Fruit fly (Drosophila melanogaster) whole organism, embryonic: ENCODE results near the gene CG33269.
A peak's percentile ranks its signal among the peaks of the same experiment; 100 is the strongest.

ENCODE experiments used
- Asciz ChIP-seq: fragments of 200-800 bp; sonication (Bioruptor generic); optimal IDR thresholded peaks from 2 replicates; lab custom pipeline; 2017; ENCODE audit warnings: missing biosample characterization, mild to moderate bottlenecking, missing genetic modification characterization, missing genetic modification reagents
- Blimp-1 ChIP-seq: fragments of 200-800 bp; sonication (Bioruptor generic); optimal IDR thresholded peaks from 3 replicates; lab custom pipeline; 2018; ENCODE audit warnings: missing biosample characterization, missing genetic modification characterization, mild to moderate bottlenecking, moderate library complexity, missing genetic modification reagents
- CG10321 ChIP-seq: fragments of 200-800 bp; sonication (Bioruptor generic); IDR thresholded peaks from 2 replicates; pipeline ENCODE4 v1.3.6; 2022; ENCODE audit warnings: missing biosample characterization, missing genetic modification characterization
- CG11504 ChIP-seq: fragments of 200-800 bp; sonication (Bioruptor generic); optimal IDR thresholded peaks from 3 replicates; lab custom pipeline; 2019; ENCODE audit warnings: missing biosample characterization, mild to moderate bottlenecking, missing genetic modification characterization, moderate library complexity
- CG17829 ChIP-seq: fragments of 200-800 bp; optimal IDR thresholded peaks from 2 replicates; lab custom pipeline; 2019; ENCODE audit warnings: missing biosample characterization, mild to moderate bottlenecking, missing genetic modification characterization, moderate library complexity
- CG1832 ChIP-seq: fragments of 200-800 bp; sonication (Bioruptor generic); optimal IDR thresholded peaks from 2 replicates; lab custom pipeline; 2017; ENCODE audit warnings: missing biosample characterization, mild to moderate bottlenecking, missing genetic modification characterization, inconsistent platforms
- CG2678 ChIP-seq: fragments of 200-800 bp; sonication (Bioruptor generic); optimal IDR thresholded peaks from 3 replicates; lab custom pipeline; 2019; ENCODE audit warnings: missing biosample characterization, mild to moderate bottlenecking, missing genetic modification characterization, moderate library complexity
- CG30020 ChIP-seq: fragments of 200-800 bp; optimal IDR thresholded peaks from 2 replicates; lab custom pipeline; 2019; ENCODE audit warnings: missing biosample characterization, mild to moderate bottlenecking, missing genetic modification characterization, moderate library complexity
- CG3281 ChIP-seq: fragments of 200-800 bp; sonication (Bioruptor generic); optimal IDR thresholded peaks from 3 replicates; lab custom pipeline; 2017; ENCODE audit warnings: missing biosample characterization, mild to moderate bottlenecking, missing genetic modification characterization
- CG4360 ChIP-seq: fragments of 200-800 bp; sonication (Bioruptor generic); IDR thresholded peaks from 2 replicates; pipeline ENCODE4 v1.3.6; 2022; ENCODE audit warnings: missing biosample characterization, missing genetic modification characterization
- CG6175 ChIP-seq: fragments of 200-800 bp; sonication (Bioruptor generic); IDR thresholded peaks from 3 replicates; pipeline ENCODE4 v1.3.6; 2022; ENCODE audit warnings: missing biosample characterization, missing genetic modification characterization
- CTCF ChIP-seq: fragments of 200-800 bp; sonication (Bioruptor generic); optimal IDR thresholded peaks from 2 replicates; lab custom pipeline; 2017; ENCODE audit warnings: missing biosample characterization, mild to moderate bottlenecking, missing genetic modification characterization, moderate library complexity
- Deaf1 ChIP-seq: fragments of 200-800 bp; optimal IDR thresholded peaks from 3 replicates; lab custom pipeline; 2019; ENCODE audit warnings: missing biosample characterization, mild to moderate bottlenecking, missing genetic modification characterization, moderate library complexity
- Dll ChIP-seq: fragments of 200-800 bp; sonication (Bioruptor generic); IDR thresholded peaks from 4 replicates; pipeline ENCODE4 v1.3.6; 2022; ENCODE audit warnings: missing biosample characterization, missing genetic modification characterization; ENCODE audit not compliant: partially characterized antibody
- Drgx ChIP-seq: fragments of 200-800 bp; sonication (Bioruptor generic); IDR thresholded peaks from 2 replicates; pipeline ENCODE4 v1.3.6; 2022; ENCODE audit warnings: missing biosample characterization, missing genetic modification characterization
- HLH4C ChIP-seq: fragments of 200-800 bp; sonication (Bioruptor generic); IDR thresholded peaks from 3 replicates; pipeline ENCODE4 v1.3.6; 2022; ENCODE audit warnings: missing biosample characterization, missing genetic modification characterization; ENCODE audit not compliant: partially characterized antibody
- Hand ChIP-seq: fragments of 200-800 bp; sonication (Bioruptor generic); optimal IDR thresholded peaks from 2 replicates; lab custom pipeline; 2017; ENCODE audit warnings: mild to moderate bottlenecking, missing biosample characterization, missing genetic modification reagents, missing genetic modification characterization
- Hr78 ChIP-seq, 2 experiments: fragments of 200-800 bp in 1 of 2; fragments of >200 bp in 1 of 2; sonication (Bioruptor generic) in 1 of 2; optimal IDR thresholded peaks; 2 replicates each; lab custom pipeline; 2017 to 2019; ENCODE audit warnings: missing biosample characterization in 2 of 2, missing genetic modification characterization in 2 of 2, mild to moderate bottlenecking in 1 of 2, moderate library complexity in 1 of 2
- NfI ChIP-seq: fragments of 200-800 bp; sonication (Bioruptor generic); optimal IDR thresholded peaks from 3 replicates; lab custom pipeline; 2018; ENCODE audit warnings: missing biosample characterization, mild to moderate bottlenecking, missing genetic modification characterization, moderate library complexity
- Trl ChIP-seq, 3 experiments: fragments of >200 bp in 2 of 3; fragments of 200-800 bp in 1 of 3; sonication (Bioruptor generic) in 1 of 3; optimal IDR thresholded peaks; 2 replicates in 1 of 3; 3 replicates in 2 of 3; lab custom pipeline; 2016 to 2017; ENCODE audit warnings: missing biosample characterization in 1 of 3, missing genetic modification characterization in 1 of 3
- YL-1 ChIP-seq: fragments of 200-800 bp; sonication (Bioruptor generic); optimal IDR thresholded peaks from 3 replicates; lab custom pipeline; 2017; ENCODE audit warnings: missing biosample characterization, mild to moderate bottlenecking, missing genetic modification characterization
- aop ChIP-seq: fragments of 200-800 bp; sonication (Bioruptor generic); IDR thresholded peaks from 2 replicates; pipeline ENCODE4 v1.3.6; 2022; ENCODE audit warnings: missing biosample characterization, missing genetic modification characterization
- bsh ChIP-seq, 2 experiments: fragments of 200-800 bp; sonication (Bioruptor generic); optimal IDR thresholded peaks; 2 replicates each; lab custom pipeline; 2017 to 2018; ENCODE audit warnings: mild to moderate bottlenecking in 2 of 2, missing biosample characterization in 2 of 2, missing genetic modification characterization in 2 of 2, moderate library complexity in 1 of 2
- cg ChIP-seq: fragments of 200-800 bp; sonication (Bioruptor generic); optimal IDR thresholded peaks from 3 replicates; lab custom pipeline; 2019; ENCODE audit warnings: missing biosample characterization, mild to moderate bottlenecking, missing genetic modification characterization, moderate library complexity
- chinmo ChIP-seq: fragments of 200-800 bp; sonication (Bioruptor generic); IDR thresholded peaks from 4 replicates; pipeline ENCODE4 v1.3.6; 2022; ENCODE audit warnings: missing biosample characterization, missing genetic modification characterization; ENCODE audit not compliant: partially characterized antibody
- ci ChIP-seq: fragments of 200-800 bp; sonication (Bioruptor generic); IDR thresholded peaks from 3 replicates; pipeline ENCODE4 v1.3.6; 2022; ENCODE audit warnings: missing biosample characterization, missing genetic modification characterization
- crol ChIP-seq: fragments of 200-800 bp; sonication (Bioruptor generic); IDR thresholded peaks from 2 replicates; pipeline ENCODE4 v1.3.6; 2022; ENCODE audit warnings: missing biosample characterization, missing genetic modification characterization
- crp ChIP-seq, 2 experiments: fragments of 200-800 bp; sonication (Bioruptor generic); optimal IDR thresholded peaks; 2 replicates in 1 of 2; 3 replicates in 1 of 2; lab custom pipeline; 2017; ENCODE audit warnings: missing biosample characterization in 2 of 2, missing genetic modification characterization in 2 of 2, mild to moderate bottlenecking in 1 of 2, moderate library complexity in 1 of 2
- insv ChIP-seq, 2 experiments: fragments of 200-800 bp; sonication (Bioruptor generic); optimal IDR thresholded peaks; 3 replicates each; lab custom pipeline; 2016 to 2018; ENCODE audit warnings: missing biosample characterization in 2 of 2, missing genetic modification characterization in 2 of 2
- kah ChIP-seq: fragments of 200-800 bp; sonication (Bioruptor generic); optimal IDR thresholded peaks from 2 replicates; lab custom pipeline; 2018; ENCODE audit warnings: missing biosample characterization, mild to moderate bottlenecking, missing genetic modification characterization
- kni ChIP-seq: fragments of 200-800 bp; sonication (Bioruptor generic); optimal IDR thresholded peaks from 3 replicates; lab custom pipeline; 2017; ENCODE audit warnings: mild to moderate bottlenecking, missing biosample characterization, missing genetic modification reagents, missing genetic modification characterization
- lov ChIP-seq, 2 experiments: fragments of 200-800 bp in 1 of 2; fragments of >200 bp in 1 of 2; sonication (Bioruptor generic) in 1 of 2; IDR thresholded peaks in 1 of 2; optimal IDR thresholded peaks in 1 of 2; 2 replicates in 1 of 2; 3 replicates in 1 of 2; pipeline versions ENCODE4 v1.3.6 to Lab custom; 2017 to 2022; ENCODE audit warnings: missing biosample characterization in 1 of 2, missing genetic modification characterization in 1 of 2
- mld ChIP-seq: fragments of 200-800 bp; sonication (Bioruptor generic); IDR thresholded peaks from 3 replicates; pipeline ENCODE4 v1.3.6; 2022; ENCODE audit warnings: missing biosample characterization, missing genetic modification characterization; ENCODE audit not compliant: partially characterized antibody
- nau ChIP-seq: fragments of 200-800 bp; sonication (Bioruptor generic); optimal IDR thresholded peaks from 3 replicates; lab custom pipeline; 2017; ENCODE audit warnings: missing biosample characterization, mild to moderate bottlenecking, missing genetic modification characterization, missing genetic modification reagents
- nerfin-1 ChIP-seq: fragments of 200-800 bp; sonication (Bioruptor generic); optimal IDR thresholded peaks from 3 replicates; lab custom pipeline; 2019; ENCODE audit warnings: missing biosample characterization, mild to moderate bottlenecking, missing genetic modification characterization, moderate library complexity
- nom ChIP-seq: fragments of 200-800 bp; sonication (Bioruptor generic); optimal IDR thresholded peaks from 2 replicates; lab custom pipeline; 2017; ENCODE audit warnings: missing biosample characterization, missing genetic modification characterization, mild to moderate bottlenecking, moderate library complexity, missing genetic modification reagents
- onecut ChIP-seq: fragments of 200-800 bp; sonication (Bioruptor generic); IDR thresholded peaks from 2 replicates; pipeline ENCODE4 v1.3.6; 2022; ENCODE audit warnings: missing biosample characterization, missing genetic modification characterization
- pros ChIP-seq: fragments of 200-800 bp; sonication (Bioruptor generic); optimal IDR thresholded peaks from 3 replicates; lab custom pipeline; 2019; ENCODE audit warnings: missing biosample characterization, mild to moderate bottlenecking, missing genetic modification characterization, moderate library complexity
- sc ChIP-seq, 3 experiments: fragments of >200 bp in 2 of 3; fragments of 200-800 bp in 1 of 3; sonication (Bioruptor generic) in 1 of 3; optimal IDR thresholded peaks; 2 replicates in 2 of 3; 3 replicates in 1 of 3; lab custom pipeline; 2017; ENCODE audit warnings: mild to moderate bottlenecking in 1 of 3, missing biosample characterization in 1 of 3, missing genetic modification characterization in 1 of 3, missing genetic modification reagents in 1 of 3
- sens ChIP-seq: fragments of 200-800 bp; sonication (Bioruptor generic); peaks from one replicate; lab custom pipeline; 2016; ENCODE audit warnings: missing biosample characterization, missing genetic modification characterization
- seq ChIP-seq: fragments of 200-800 bp; sonication (Bioruptor generic); IDR thresholded peaks from 2 replicates; pipeline ENCODE4 v1.3.6; 2022; ENCODE audit warnings: missing biosample characterization, missing genetic modification characterization

The CG33269 gene

DNA sequence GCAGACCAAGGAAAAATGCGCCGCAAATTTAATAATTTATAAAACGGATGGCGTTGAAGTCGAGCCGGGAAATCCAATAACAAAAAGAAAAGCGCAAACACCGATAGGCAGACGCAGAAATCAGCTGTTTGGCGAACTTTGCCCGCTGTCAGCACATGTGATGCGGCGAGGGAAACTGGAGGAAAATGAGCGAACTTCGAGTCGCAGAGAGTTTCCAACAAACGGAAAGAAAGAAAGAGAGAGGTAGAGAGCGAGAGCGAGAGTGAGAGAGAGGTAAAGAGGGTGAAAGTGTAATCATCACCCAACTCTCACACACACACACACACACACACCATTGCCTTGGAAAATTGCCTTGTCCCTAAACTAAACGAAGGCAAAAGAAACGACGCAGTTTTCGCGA lies 24.8 kb downstream of the CG33269 start:
- TF ChIP-seq CG2678 (tag; lab: Kevin White, UChicago) (no peak), Trl (optimal IDR thresholded peaks at IDR 0.05; lab: Kevin White, UChicago) (peak; percentile 76 to 77), Trl (GFP tag; optimal IDR thresholded peaks at IDR 0.05; lab: Kevin White, UChicago) (no peak), Blimp-1 (peak; percentile 71), Dll (GFP tag; lab: Robert Waterston, UW) (0 out of 4 replicates have a peak, but pooled peaks have one; percentile 21), sens (GFP tag; lab: Kevin White, UChicago) (peak; percentile 63), Hand (GFP tag; lab: Kevin White, UChicago) (no peak), bsh (GFP tag; optimal IDR thresholded peaks at IDR 0.05; lab: Kevin White, UChicago) (peak in 1 of 2 experiments; percentile 85), kah (GFP tag; lab: Kevin White, UChicago) (peak; percentile 12), CG6175 (GFP tag; lab: Robert Waterston, UW) (0 out of 3 replicates have a peak, but pooled peaks have one; percentile 4), nau (GFP tag; lab: Kevin White, UChicago) (no peak), NfI (GFP tag; lab: Kevin White, UChicago) (no peak), pros (peak; percentile 66), seq (GFP tag; lab: Robert Waterston, UW) (peak; percentile 20; the same call in 1 of the 2 replicates), onecut (GFP tag; lab: Robert Waterston, UW) (0 out of 2 replicates have a peak, but pooled peaks have one; percentile 11), CG4360 (GFP tag; lab: Robert Waterston, UW) (0 out of 2 replicates have a peak, but pooled peaks have one; percentile 16), CG11504 (tag; lab: Kevin White, UChicago) (peak; percentile 37), Asciz (GFP tag; lab: Kevin White, UChicago) (no peak), lov (optimal IDR thresholded peaks at IDR 0.05; lab: Kevin White, UChicago) (no peak), lov (GFP tag; IDR thresholded peaks at IDR 0.05; lab: Robert Waterston, UW) (0 out of 3 replicates have a peak, but pooled peaks have one; percentile 27), CG17829 (tag; lab: Kevin White, UChicago) (peak; percentile 13), CG30020 (tag; lab: Kevin White, UChicago) (no peak), chinmo (0 out of 4 replicates have a peak, but pooled peaks have one; percentile 26), ci (0 out of 3 replicates have a peak, but pooled peaks have one; percentile 34), Hr78 (GFP tag; optimal IDR thresholded peaks at IDR 0.05; lab: Kevin White, UChicago) (peak in 1 of 2 experiments; percentile 37), insv (GFP tag; optimal IDR thresholded peaks at IDR 0.05; lab: Kevin White, UChicago) (peak in 1 of 2 experiments; percentile 48), cg (peak; percentile 80), Deaf1 (peak; percentile 25), kni (peak; percentile 0), crp (GFP tag; optimal IDR thresholded peaks at IDR 0.05; lab: Kevin White, UChicago) (peak in 1 of 2 experiments; percentile 70), nerfin-1 (tag; lab: Kevin White, UChicago) (peak; percentile 6), YL-1 (no peak), crol (GFP tag; lab: Robert Waterston, UW) (peak; percentile 64), HLH4C (GFP tag; lab: Robert Waterston, UW) (no peak), aop (GFP tag; lab: Robert Waterston, UW) (no peak), CTCF (GFP tag; lab: Kevin White, UChicago) (peak; percentile 14), CG1832 (GFP tag; lab: Kevin White, UChicago) (peak; percentile 77), nom (peak; percentile 93), CG3281 (no peak), Drgx (peak; percentile 57), CG10321 (GFP tag; lab: Robert Waterston, UW) (0 out of 2 replicates have a peak, but pooled peaks have one; percentile 15), mld (GFP tag; lab: Robert Waterston, UW) (no peak), sc (optimal IDR thresholded peaks at IDR 0.05; lab: Kevin White, UChicago) (no peak), sc (GFP tag; optimal IDR thresholded peaks at IDR 0.05; lab: Kevin White, UChicago) (no peak)
